Fruit fly (Drosophila melanogaster) whole organism, embryonic: ENCODE results near the gene Atx-1.

Experiments used
- Aef1 ChIP-seq: fragments of 200-800 bp; sonication (Bioruptor generic); IDR thresholded peaks from 3 replicates; pipeline ENCODE4 v1.3.6; 2022; ENCODE audit warnings: missing biosample characterization, missing genetic modification characterization
- Asciz ChIP-seq: fragments of 200-800 bp; sonication (Bioruptor generic); optimal IDR thresholded peaks from 2 replicates; lab custom pipeline; 2017; ENCODE audit warnings: missing biosample characterization, mild to moderate bottlenecking, missing genetic modification characterization, missing genetic modification reagents
- CG1024 ChIP-seq: fragments of 200-800 bp; sonication (Bioruptor generic); IDR thresholded peaks from 2 replicates; pipeline ENCODE4 v1.3.6; 2022; ENCODE audit warnings: missing biosample characterization, missing genetic modification characterization
- CG12155 ChIP-seq: fragments of 200-800 bp; sonication (Bioruptor generic); optimal IDR thresholded peaks from 3 replicates; lab custom pipeline; 2016; ENCODE audit warnings: missing biosample characterization, missing genetic modification characterization
- CG13296 ChIP-seq: fragments of 200-800 bp; sonication (Bioruptor generic); optimal IDR thresholded peaks from 3 replicates; lab custom pipeline; 2018; ENCODE audit warnings: missing biosample characterization, mild to moderate bottlenecking, missing genetic modification characterization
- CG14667 ChIP-seq: fragments of 200-800 bp; sonication (Bioruptor generic); IDR thresholded peaks from 2 replicates; pipeline ENCODE4 v1.3.6; 2022; ENCODE audit warnings: missing biosample characterization, missing genetic modification characterization
- CG14965 ChIP-seq: fragments of 200-800 bp; sonication (Bioruptor generic); optimal IDR thresholded peaks from 2 replicates; lab custom pipeline; 2016; ENCODE audit warnings: missing biosample characterization, missing genetic modification characterization, borderline replicate concordance
- CG16863 ChIP-seq: fragments of 200-800 bp; sonication (Bioruptor generic); optimal IDR thresholded peaks from 3 replicates; lab custom pipeline; 2016; ENCODE audit warnings: missing biosample characterization, missing genetic modification characterization
- CG2116 ChIP-seq: fragments of 200-800 bp; sonication (Bioruptor generic); optimal IDR thresholded peaks from 3 replicates; lab custom pipeline; 2018; ENCODE audit warnings: missing biosample characterization, mild to moderate bottlenecking, missing genetic modification characterization
- CG2889 ChIP-seq: fragments of 200-800 bp; sonication (Bioruptor generic); IDR thresholded peaks from 3 replicates; pipeline ENCODE4 v1.3.6; 2022; ENCODE audit warnings: missing biosample characterization, missing genetic modification characterization
- CG43689 ChIP-seq: fragments of 200-800 bp; sonication (Bioruptor generic); IDR thresholded peaks from 2 replicates; pipeline ENCODE4 v1.3.6; 2022; ENCODE audit warnings: missing biosample characterization, missing genetic modification characterization
- CG6175 ChIP-seq: fragments of 200-800 bp; sonication (Bioruptor generic); IDR thresholded peaks from 3 replicates; pipeline ENCODE4 v1.3.6; 2022; ENCODE audit warnings: missing biosample characterization, missing genetic modification characterization
- CG7839 ChIP-seq: fragments of 200-800 bp; sonication (Bioruptor generic); optimal IDR thresholded peaks from 3 replicates; lab custom pipeline; 2018; ENCODE audit warnings: missing biosample characterization, mild to moderate bottlenecking, missing genetic modification characterization, moderate library complexity
- CG7963 ChIP-seq: fragments of 200-800 bp; sonication (Bioruptor generic); IDR thresholded peaks from 3 replicates; pipeline ENCODE4 v1.3.6; 2022; ENCODE audit warnings: missing biosample characterization, missing genetic modification characterization; ENCODE audit not compliant: partially characterized antibody
- CoRest ChIP-seq: fragments of 200-800 bp; sonication (Bioruptor generic); optimal IDR thresholded peaks from 3 replicates; lab custom pipeline; 2018; ENCODE audit warnings: missing biosample characterization, mild to moderate bottlenecking, missing genetic modification characterization, moderate library complexity
- D19B ChIP-seq: fragments of 200-800 bp; sonication (Bioruptor generic); optimal IDR thresholded peaks from 2 replicates; lab custom pipeline; 2017; ENCODE audit warnings: missing biosample characterization, mild to moderate bottlenecking, missing genetic modification characterization
- Dbx ChIP-seq: fragments of 200-800 bp; sonication (Bioruptor generic); IDR thresholded peaks from 3 replicates; pipeline ENCODE4 v1.3.6; 2022; ENCODE audit warnings: missing biosample characterization, missing genetic modification characterization
- Eip74EF ChIP-seq, 2 experiments: fragments of 200-800 bp in 1 of 2; fragments of >200 bp in 1 of 2; sonication (Bioruptor generic) in 1 of 2; optimal IDR thresholded peaks; 2 replicates each; lab custom pipeline; 2017 to 2019; ENCODE audit warnings: missing biosample characterization in 2 of 2, missing genetic modification characterization in 2 of 2, mild to moderate bottlenecking in 1 of 2, moderate library complexity in 1 of 2
- HLH3B ChIP-seq: fragments of 200-800 bp; sonication (Bioruptor generic); IDR thresholded peaks from 2 replicates; pipeline ENCODE4 v1.3.6; 2022; ENCODE audit warnings: missing biosample characterization, missing genetic modification characterization
- HLH4C ChIP-seq: fragments of 200-800 bp; sonication (Bioruptor generic); IDR thresholded peaks from 3 replicates; pipeline ENCODE4 v1.3.6; 2022; ENCODE audit warnings: missing biosample characterization, missing genetic modification characterization; ENCODE audit not compliant: partially characterized antibody
- Hand ChIP-seq: fragments of 200-800 bp; sonication (Bioruptor generic); optimal IDR thresholded peaks from 2 replicates; lab custom pipeline; 2017; ENCODE audit warnings: mild to moderate bottlenecking, missing biosample characterization, missing genetic modification reagents, missing genetic modification characterization
- HmgD ChIP-seq: fragments of 200-800 bp; sonication (Bioruptor generic); optimal IDR thresholded peaks from 3 replicates; lab custom pipeline; 2016; ENCODE audit warnings: missing biosample characterization, missing genetic modification characterization
- Hr78 ChIP-seq, 2 experiments: fragments of 200-800 bp in 1 of 2; fragments of >200 bp in 1 of 2; sonication (Bioruptor generic) in 1 of 2; optimal IDR thresholded peaks; 2 replicates each; lab custom pipeline; 2017 to 2019; ENCODE audit warnings: missing biosample characterization in 2 of 2, missing genetic modification characterization in 2 of 2, mild to moderate bottlenecking in 1 of 2, moderate library complexity in 1 of 2
- Mrtf ChIP-seq: fragments of 200-800 bp; sonication (Bioruptor generic); IDR thresholded peaks from 3 replicates; pipeline ENCODE4 v1.3.6; 2022; ENCODE audit warnings: missing biosample characterization, missing genetic modification characterization
- NK7.1 ChIP-seq: fragments of 200-800 bp; sonication (Bioruptor generic); optimal IDR thresholded peaks from 3 replicates; lab custom pipeline; 2016; ENCODE audit warnings: missing biosample characterization, missing genetic modification characterization
- Scr ChIP-seq: fragments of 200-800 bp; sonication (Bioruptor generic); IDR thresholded peaks from 2 replicates; pipeline ENCODE4 v1.3.6; 2022; ENCODE audit warnings: missing biosample characterization, missing genetic modification characterization; ENCODE audit not compliant: partially characterized antibody
- Stat92E ChIP-seq, 3 experiments: fragments of >200 bp in 2 of 3; fragments of 200-800 bp in 1 of 3; sonication (Bioruptor generic) in 1 of 3; optimal IDR thresholded peaks; 2 replicates each; lab custom pipeline; 2017 to 2019; ENCODE audit warnings: missing biosample characterization in 3 of 3, missing genetic modification characterization in 3 of 3, mild to moderate bottlenecking in 1 of 3, moderate library complexity in 1 of 3
- ab ChIP-seq: fragments of 200-800 bp; sonication (Bioruptor generic); optimal IDR thresholded peaks from 2 replicates; lab custom pipeline; 2016; ENCODE audit warnings: missing biosample characterization, missing genetic modification characterization
- abd-A ChIP-seq: fragments of 200-800 bp; sonication (Bioruptor generic); optimal IDR thresholded peaks from 3 replicates; lab custom pipeline; 2019; ENCODE audit warnings: missing biosample characterization, mild to moderate bottlenecking, missing genetic modification characterization, moderate library complexity
- ac ChIP-seq: fragments of 200-800 bp; sonication (Bioruptor generic); optimal IDR thresholded peaks from 3 replicates; lab custom pipeline; 2017; ENCODE audit warnings: missing biosample characterization, mild to moderate bottlenecking, missing genetic modification characterization
- al ChIP-seq: fragments of 200-800 bp; sonication (Bioruptor generic); IDR thresholded peaks from 2 replicates; pipeline ENCODE4 v1.3.6; 2022; ENCODE audit warnings: missing biosample characterization, missing genetic modification characterization
- az2 ChIP-seq: fragments of 200-800 bp; sonication (Bioruptor generic); optimal IDR thresholded peaks from 3 replicates; lab custom pipeline; 2016; ENCODE audit warnings: missing biosample characterization, missing genetic modification characterization
- bowl ChIP-seq: fragments of 200-800 bp; sonication (Bioruptor generic); IDR thresholded peaks from 2 replicates; pipeline ENCODE4 v1.3.6; 2022; ENCODE audit warnings: missing biosample characterization, missing genetic modification characterization
- cato ChIP-seq: fragments of 200-800 bp; sonication (Bioruptor generic); optimal IDR thresholded peaks from 2 replicates; lab custom pipeline; 2016; ENCODE audit warnings: missing biosample characterization, missing genetic modification characterization, borderline replicate concordance
- croc ChIP-seq: fragments of 200-800 bp; sonication (Bioruptor generic); conservative IDR thresholded peaks from 3 replicates; pipeline ENCODE4 v1.3.6; 2022; ENCODE audit warnings: missing biosample characterization, missing genetic modification characterization
- dimm ChIP-seq: fragments of 200-800 bp; sonication (Bioruptor generic); IDR thresholded peaks from 2 replicates; pipeline ENCODE4 v1.3.6; 2022; ENCODE audit warnings: missing biosample characterization, missing genetic modification characterization
- ham ChIP-seq: fragments of 200-800 bp; sonication (Bioruptor generic); IDR thresholded peaks from 2 replicates; pipeline ENCODE4 v1.3.6; 2022; ENCODE audit warnings: missing biosample characterization, missing genetic modification characterization
- hb ChIP-seq: fragments of 200-800 bp; sonication (Bioruptor generic); IDR thresholded peaks from 3 replicates; pipeline ENCODE4 v1.3.6; 2022; ENCODE audit warnings: missing biosample characterization, missing genetic modification characterization; ENCODE audit not compliant: partially characterized antibody
- kah ChIP-seq: fragments of 200-800 bp; sonication (Bioruptor generic); optimal IDR thresholded peaks from 2 replicates; lab custom pipeline; 2018; ENCODE audit warnings: missing biosample characterization, mild to moderate bottlenecking, missing genetic modification characterization
- mirr ChIP-seq: fragments of 200-800 bp; sonication (Bioruptor generic); optimal IDR thresholded peaks from 3 replicates; lab custom pipeline; 2018; ENCODE audit warnings: missing biosample characterization, mild to moderate bottlenecking, missing genetic modification characterization
- pita ChIP-seq: fragments of 200-800 bp; sonication (Bioruptor generic); optimal IDR thresholded peaks from 2 replicates; lab custom pipeline; 2017; ENCODE audit warnings: missing biosample characterization, mild to moderate bottlenecking, missing genetic modification characterization
- ranshi ChIP-seq: fragments of 200-800 bp; sonication (Bioruptor generic); IDR thresholded peaks from 2 replicates; pipeline ENCODE4 v1.3.6; 2022; ENCODE audit warnings: missing biosample characterization, missing genetic modification characterization
- row ChIP-seq: fragments of 200-800 bp; sonication (Bioruptor generic); IDR thresholded peaks from 3 replicates; pipeline ENCODE4 v1.3.6; 2022; ENCODE audit warnings: missing biosample characterization, missing genetic modification characterization
- sisA ChIP-seq: fragments of 200-800 bp; sonication (Bioruptor generic); IDR thresholded peaks from 2 replicates; pipeline ENCODE4 v1.3.6; 2022; ENCODE audit warnings: missing biosample characterization, missing genetic modification characterization
- slbo ChIP-seq: fragments of 200-800 bp; sonication (Bioruptor generic); IDR thresholded peaks from 2 replicates; pipeline ENCODE4 v1.3.6; 2022; ENCODE audit warnings: missing biosample characterization, missing genetic modification characterization
- slp2 ChIP-seq: fragments of 200-800 bp; sonication (Bioruptor generic); optimal IDR thresholded peaks from 2 replicates; lab custom pipeline; 2016; ENCODE audit warnings: missing biosample characterization, missing genetic modification characterization
- stc ChIP-seq: fragments of 200-800 bp; sonication (Bioruptor generic); IDR thresholded peaks from 2 replicates; pipeline ENCODE4 v1.3.6; 2022; ENCODE audit warnings: missing biosample characterization, missing genetic modification characterization
- ttk ChIP-seq: fragments of 200-800 bp; sonication (Bioruptor generic); IDR thresholded peaks from 2 replicates; pipeline ENCODE4 v2.1.2; 2022; ENCODE audit warnings: missing biosample characterization, missing genetic modification characterization
- yki ChIP-seq: fragments of >200 bp; optimal IDR thresholded peaks from 3 replicates; lab custom pipeline; 2018
- zfh2 ChIP-seq: fragments of 200-800 bp; sonication (Bioruptor generic); optimal IDR thresholded peaks from 2 replicates; lab custom pipeline; 2016; ENCODE audit warnings: missing biosample characterization, missing genetic modification characterization

The Atx-1 gene

DNA sequence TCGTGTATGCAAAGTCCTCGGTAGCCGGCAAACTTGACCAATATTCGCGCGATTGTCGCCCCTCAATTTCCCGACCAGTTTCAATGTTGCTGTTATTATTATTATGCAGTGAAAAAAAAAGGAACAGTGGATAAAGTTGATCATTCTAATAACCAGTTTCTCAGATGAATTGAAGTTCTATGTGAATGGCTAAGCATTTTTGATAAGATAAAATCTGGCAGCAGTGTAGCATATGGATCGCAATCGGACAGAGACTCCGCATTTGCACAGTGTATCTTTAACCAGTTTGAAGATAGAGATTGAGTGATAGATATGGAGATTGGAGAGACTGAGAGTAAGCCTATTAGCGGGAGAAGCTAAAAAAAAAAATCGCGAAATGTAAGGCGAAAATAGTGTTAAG is 29.6 kb upstream of the Atx-1 start (continued):
- TF ChIP-seq CG7963 (GFP tag; lab: Robert Waterston, UW): no peak
- TF ChIP-seq CG43689 (GFP tag; lab: Robert Waterston, UW): peak; percentile 32; the same call in 1 of the 2 replicates
- TF ChIP-seq cato: peak; percentile 43
- TF ChIP-seq HmgD (GFP tag; lab: Kevin White, UChicago): peak; percentile 52
- no peak for TF ChIP-seq Hand (GFP tag; lab: Kevin White, UChicago)
- TF ChIP-seq CG13296 (GFP tag; lab: Kevin White, UChicago): peak; percentile 67
- TF ChIP-seq Dbx (GFP tag; lab: Robert Waterston, UW): peak; percentile 80
- TF ChIP-seq CG7839: peak; percentile 79
- peak; percentile 17 for TF ChIP-seq ab (GFP tag; lab: Kevin White, UChicago)
- TF ChIP-seq CoRest (tag; lab: Kevin White, UChicago): peak; percentile 73
- TF ChIP-seq Asciz (GFP tag; lab: Kevin White, UChicago): peak; percentile 54
- TF ChIP-seq zfh2 (GFP tag; lab: Kevin White, UChicago): peak; percentile 79
- TF ChIP-seq Scr (GFP tag; lab: Robert Waterston, UW): no peak
- TF ChIP-seq CG14667 (GFP tag; lab: Robert Waterston, UW): peak; percentile 63
- 0 out of 2 replicates have a peak, but pooled peaks have one; percentile 5 for TF ChIP-seq CG1024 (GFP tag; lab: Robert Waterston, UW)
- TF ChIP-seq hb: no peak
- TF ChIP-seq CG12155 (GFP tag; lab: Kevin White, UChicago): peak; percentile 75
- peak; percentile 72 for TF ChIP-seq HLH3B (GFP tag; lab: Robert Waterston, UW)
- peak; percentile 61 for TF ChIP-seq slp2 (GFP tag; lab: Kevin White, UChicago)
- 0 out of 3 replicates have a peak, but pooled peaks have one; percentile 36 for TF ChIP-seq CG2889 (GFP tag; lab: Robert Waterston, UW)
- TF ChIP-seq dimm: peak; percentile 57; the same call in 1 of the 2 replicates
- peak; percentile 57 for TF ChIP-seq az2
- no peak for TF ChIP-seq HLH4C (GFP tag; lab: Robert Waterston, UW)
- no peak for TF ChIP-seq pita (GFP tag; lab: Kevin White, UChicago)
- TF ChIP-seq Stat92E (GFP tag; optimal IDR thresholded peaks at IDR 0.05; lab: Kevin White, UChicago): no peak
- peak; percentile 73 for TF ChIP-seq NK7.1
- peak; percentile 74; the same call in 2 of the 3 replicates for TF ChIP-seq Mrtf
- TF ChIP-seq Hr78 (GFP tag; optimal IDR thresholded peaks at IDR 0.05; lab: Kevin White, UChicago): no peak
- no peak for TF ChIP-seq yki (lab: Kevin White, UChicago)
- peak; percentile 73 for TF ChIP-seq stc (GFP tag; lab: Robert Waterston, UW)
- peak in 1 of 2 experiments; percentile 37 for TF ChIP-seq Eip74EF (GFP tag; optimal IDR thresholded peaks at IDR 0.05; lab: Kevin White, UChicago)
- peak; percentile 63 for TF ChIP-seq ranshi (GFP tag; lab: Robert Waterston, UW)
- peak; percentile 91 for TF ChIP-seq slbo (GFP tag; lab: Robert Waterston, UW)
- no peak for TF ChIP-seq ac
- peak; percentile 49 for TF ChIP-seq kah
- no peak for TF ChIP-seq CG14965 (GFP tag; lab: Kevin White, UChicago)
- TF ChIP-seq D19B: peak; percentile 22
- no peak for TF ChIP-seq CG2116 (GFP tag; lab: Kevin White, UChicago)
- TF ChIP-seq sisA (GFP tag; lab: Robert Waterston, UW): peak; percentile 76
- no peak for TF ChIP-seq mirr
- peak; percentile 83 for TF ChIP-seq al (GFP tag; lab: Robert Waterston, UW)
- peak; percentile 41; the same call in 1 of the 3 replicates for TF ChIP-seq croc (GFP tag; lab: Robert Waterston, UW)
- TF ChIP-seq CG6175: peak; percentile 65; the same call in 2 of the 3 replicates
- TF ChIP-seq ham: no peak
- TF ChIP-seq row (GFP tag; lab: Robert Waterston, UW): peak; percentile 68
- TF ChIP-seq CG16863 (GFP tag; lab: Kevin White, UChicago): peak; percentile 54
- TF ChIP-seq ttk (GFP tag; lab: Robert Waterston, UW): peak; percentile 76
- 0 out of 2 replicates have a peak, but pooled peaks have one; percentile 30 for TF ChIP-seq bowl (GFP tag; lab: Robert Waterston, UW)
- TF ChIP-seq abd-A (tag; lab: Kevin White, UChicago): no peak
- peak; percentile 74 for TF ChIP-seq Aef1
